Worm (Caenorhabditis elegans) whole organism, mixed stage, embryonic: Measurements from ENCODE around the gene K07H8.12.

Experiments used
- M03D4.4 ChIP-seq: sonication (generic microtip); optimal IDR thresholded peaks from 2 replicates; lab custom pipeline; 2017; ENCODE audit warnings: mild to moderate bottlenecking, missing genetic modification characterization, missing compliant biosample characterization
- bed-3 ChIP-seq: fragments of 200-800 bp; sonication (Bioruptor generic); optimal IDR thresholded peaks from 3 replicates; lab custom pipeline; 2018; ENCODE audit warnings: mild to moderate bottlenecking, missing genetic modification characterization, moderate library complexity, missing compliant biosample characterization
- blmp-1 ChIP-seq: fragments of 150-350 bp; optimal IDR thresholded peaks from 2 replicates; lab custom pipeline; 2014; ENCODE audit warnings: missing biosample characterization, missing genetic modification characterization
- ceh-39 ChIP-seq: fragments of 150-350 bp; optimal IDR thresholded peaks from 2 replicates; lab custom pipeline; 2014; ENCODE audit warnings: missing biosample characterization, missing genetic modification characterization
- ceh-43 ChIP-seq: fragments of 200-800 bp; sonication (Bioruptor generic); optimal IDR thresholded peaks from 2 replicates; lab custom pipeline; 2018; ENCODE audit warnings: mild to moderate bottlenecking, missing genetic modification characterization, moderate library complexity, missing compliant biosample characterization
- ceh-83 ChIP-seq: fragments of 200-800 bp; sonication (Bioruptor generic); optimal IDR thresholded peaks from 2 replicates; lab custom pipeline; 2018; ENCODE audit warnings: mild to moderate bottlenecking, missing genetic modification characterization, missing compliant biosample characterization
- ces-1 ChIP-seq: fragments of 150-350 bp; optimal IDR thresholded peaks from 2 replicates; lab custom pipeline; 2014; ENCODE audit warnings: missing biosample characterization, missing genetic modification reagents, missing genetic modification characterization
- cnd-1 ChIP-seq: fragments of 200-800 bp; sonication (Bioruptor generic); optimal IDR thresholded peaks from 2 replicates; lab custom pipeline; 2018; ENCODE audit warnings: mild to moderate bottlenecking, missing genetic modification characterization, missing compliant biosample characterization
- drap-1 ChIP-seq: fragments of 200-800 bp; sonication (Bioruptor generic); optimal IDR thresholded peaks from 3 replicates; lab custom pipeline; 2018; ENCODE audit warnings: mild to moderate bottlenecking, missing genetic modification characterization, missing compliant biosample characterization
- elt-1 ChIP-seq: sonication (generic microtip); optimal IDR thresholded peaks from 2 replicates; lab custom pipeline; 2017; ENCODE audit warnings: missing genetic modification characterization, mild to moderate bottlenecking, missing compliant biosample characterization, antibody characterized with exemption, moderate library complexity, borderline replicate concordance; ENCODE audit not compliant: insufficient read depth
- hlh-1 ChIP-seq: fragments of 150-350 bp; optimal IDR thresholded peaks from 2 replicates; lab custom pipeline; 2014; ENCODE audit warnings: missing biosample characterization, missing genetic modification reagents, missing genetic modification characterization
- lin-13 ChIP-seq: fragments of 150-350 bp; optimal IDR thresholded peaks from 2 replicates; lab custom pipeline; 2014; ENCODE audit warnings: missing biosample characterization, missing genetic modification characterization
- lsy-2 ChIP-seq: fragments of 150-350 bp; optimal IDR thresholded peaks from 2 replicates; lab custom pipeline; 2014; ENCODE audit warnings: missing biosample characterization, missing genetic modification characterization
- mab-5 ChIP-seq: fragments of 150-350 bp; optimal IDR thresholded peaks from 2 replicates; lab custom pipeline; 2014; ENCODE audit warnings: missing biosample characterization, missing genetic modification characterization
- mep-1 ChIP-seq: fragments of 150-350 bp; optimal IDR thresholded peaks from 2 replicates; lab custom pipeline; 2017; ENCODE audit warnings: missing biosample characterization, missing genetic modification reagents, missing genetic modification characterization, inconsistent platforms
- nhr-12 ChIP-seq: fragments of 150-350 bp; optimal IDR thresholded peaks from 2 replicates; lab custom pipeline; 2014; ENCODE audit warnings: missing biosample characterization, missing genetic modification characterization
- nhr-2 ChIP-seq: fragments of 150-350 bp; optimal IDR thresholded peaks from 2 replicates; lab custom pipeline; 2014; ENCODE audit warnings: missing biosample characterization, missing genetic modification characterization
- nhr-237 ChIP-seq: fragments of 150-350 bp; optimal IDR thresholded peaks from 2 replicates; lab custom pipeline; 2014; ENCODE audit warnings: missing biosample characterization, missing genetic modification characterization
- nhr-28 ChIP-seq: fragments of 150-350 bp; optimal IDR thresholded peaks from 2 replicates; lab custom pipeline; 2014; ENCODE audit warnings: missing biosample characterization, missing genetic modification characterization
- pha-4 ChIP-seq: fragments of 150-350 bp; optimal IDR thresholded peaks from 2 replicates; lab custom pipeline; 2018; ENCODE audit warnings: missing biosample characterization, missing genetic modification reagents, missing genetic modification characterization
- sem-2 ChIP-seq: fragments of 200-800 bp; sonication (Bioruptor generic); optimal IDR thresholded peaks from 2 replicates; lab custom pipeline; 2018; ENCODE audit warnings: mild to moderate bottlenecking, missing genetic modification characterization, missing compliant biosample characterization
- snpc-4 ChIP-seq: fragments of 150-350 bp; optimal IDR thresholded peaks from 2 replicates; lab custom pipeline; 2014; ENCODE audit warnings: missing biosample characterization, missing genetic modification characterization
- sptf-1 ChIP-seq: sonication (generic microtip); optimal IDR thresholded peaks from 2 replicates; lab custom pipeline; 2017; ENCODE audit warnings: mild to moderate bottlenecking, missing genetic modification characterization, moderate library complexity, missing compliant biosample characterization
- tbx-8 ChIP-seq: fragments of 200-800 bp; sonication (Bioruptor generic); optimal IDR thresholded peaks from 2 replicates; lab custom pipeline; 2018; ENCODE audit warnings: mild to moderate bottlenecking, missing genetic modification characterization, moderate library complexity, missing compliant biosample characterization
- unc-120 ChIP-seq: sonication (generic microtip); optimal IDR thresholded peaks from 2 replicates; lab custom pipeline; 2017; ENCODE audit warnings: missing genetic modification characterization, missing compliant biosample characterization; ENCODE audit not compliant: poor library complexity, severe bottlenecking
- unc-39 ChIP-seq: fragments of 150-350 bp; optimal IDR thresholded peaks from 2 replicates; lab custom pipeline; 2014; ENCODE audit warnings: missing biosample characterization, missing genetic modification characterization
- zip-8 ChIP-seq: fragments of 150-350 bp; optimal IDR thresholded peaks from 2 replicates; lab custom pipeline; 2014; ENCODE audit warnings: missing biosample characterization, missing genetic modification characterization
- ztf-11 ChIP-seq: fragments of 150-350 bp; optimal IDR thresholded peaks from 2 replicates; lab custom pipeline; 2014; ENCODE audit warnings: missing biosample characterization, missing genetic modification characterization

The K07H8.12 gene

ce11 chrIV:8276609-8277008, at the start of gene K07H8.12:
TSS of gene K07H8.12 (minus strand) at chrIV:8276709.
- TF ChIP-seq tbx-8 = no peak
- TF ChIP-seq elt-1 (tag; lab: Kevin White, UChicago) = no peak
- no peak for TF ChIP-seq M03D4.4 (tag; lab: Kevin White, UChicago)
- no peak for TF ChIP-seq nhr-28 (tag; lab: Kevin White, UChicago)
- no peak for TF ChIP-seq ceh-43 (GFP tag; lab: Kevin White, UChicago)
- no peak for TF ChIP-seq ces-1 (GFP tag; lab: Kevin White, UChicago)
- TF ChIP-seq ztf-11 (tag; lab: Kevin White, UChicago) = no peak
- TF ChIP-seq mep-1 (tag; lab: Kevin White, UChicago) = no peak
- TF ChIP-seq unc-39 (tag; lab: Kevin White, UChicago) = no peak
- no peak for TF ChIP-seq zip-8 (tag; lab: Kevin White, UChicago)
- TF ChIP-seq bed-3 (GFP tag; lab: Kevin White, UChicago) = no peak
- TF ChIP-seq, all 35 proteins: peak for 0

DNA sequence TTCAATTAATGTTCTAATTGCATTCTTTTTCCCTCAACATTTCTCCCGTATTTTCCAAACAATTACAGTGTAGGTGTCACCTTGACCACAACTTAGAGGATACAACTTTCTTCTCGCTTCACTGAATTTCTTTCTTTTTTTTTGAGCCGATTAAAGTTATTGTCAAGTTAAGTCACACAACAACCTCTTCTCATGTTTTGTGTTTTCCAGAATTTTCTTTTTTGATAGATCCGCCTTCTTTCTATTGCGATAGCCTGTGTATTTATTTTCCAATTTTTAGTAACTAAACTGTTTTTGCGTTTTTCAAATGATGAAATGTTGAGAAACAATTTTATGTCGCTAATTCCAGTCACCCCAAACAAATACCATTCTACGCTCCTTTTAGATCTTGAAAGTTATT, 49.2 kb upstream of the K07H8.12 start, which contains the start of gene F35H10.3:
Gene F35H10.3, plus strand, starts transcription at position 301 of the 400 bp plus-strand sequence.
- no peak for TF ChIP-seq ces-1 (GFP tag; lab: Kevin White, UChicago)

DNA sequence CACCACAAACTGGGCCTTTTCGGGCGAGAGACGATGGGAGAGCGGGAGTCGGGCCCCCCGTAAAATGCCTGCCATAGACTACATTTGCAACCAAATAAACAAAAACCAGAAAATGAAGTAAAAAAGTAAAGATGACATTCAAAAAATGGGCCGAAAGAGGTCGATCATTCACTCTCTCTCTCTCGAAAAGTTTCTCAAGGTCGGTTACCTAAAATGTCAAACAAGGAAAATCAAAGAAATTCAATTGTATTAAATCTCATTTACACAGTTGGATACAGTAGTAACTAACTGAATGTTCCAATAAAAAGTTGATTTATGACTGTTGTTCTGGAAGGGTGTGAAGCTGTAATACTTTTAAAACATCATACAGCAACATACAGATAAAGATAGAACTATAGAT, 42.3 kb upstream of the K07H8.12 start:
- TF ChIP-seq nhr-28 (tag; lab: Kevin White, UChicago) (no peak), nhr-237 (no peak), ceh-83 (GFP tag; lab: Kevin White, UChicago) (no peak), sem-2 (GFP tag; lab: Kevin White, UChicago) (no peak), tbx-8 (no peak), cnd-1 (tag; lab: Kevin White, UChicago) (no peak)

ce11 chrIV:8317800-8318199, 41.3 kb upstream of the K07H8.12 start:
- TF ChIP-seq lin-13 (tag; lab: Kevin White, UChicago) (no peak), unc-120 (tag; lab: Kevin White, UChicago) (no peak), nhr-237 (no peak), sptf-1 (tag; lab: Kevin White, UChicago) (no peak), snpc-4 (tag; lab: Kevin White, UChicago) (no peak), ztf-11 (tag; lab: Kevin White, UChicago) (no peak), drap-1 (GFP tag; lab: Kevin White, UChicago) (no peak)

DNA sequence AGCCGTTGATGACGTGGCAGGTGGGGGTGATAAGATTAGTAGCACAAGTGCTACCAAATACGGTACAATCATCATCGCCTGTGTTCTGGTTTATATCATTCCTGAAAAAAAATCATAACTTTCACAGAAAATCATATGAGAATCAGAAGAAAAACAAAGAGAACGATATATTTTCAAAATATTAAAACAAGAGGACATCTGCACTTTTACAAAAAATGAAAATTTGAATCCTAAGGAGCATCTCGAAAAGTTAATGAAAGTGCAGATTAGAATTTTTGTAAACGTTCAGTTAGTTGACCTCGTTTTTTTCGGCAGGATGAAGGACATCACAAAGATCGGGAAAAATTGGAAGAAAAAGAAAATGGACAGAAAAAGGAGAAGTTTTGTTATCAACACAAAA, 36.3 kb upstream of the K07H8.12 start, which contains the start of gene F35H10.10:
Gene F35H10.10, minus strand, starts transcription at position 101 of the 400 bp plus-strand sequence.
- TF ChIP-seq sem-2 (GFP tag; lab: Kevin White, UChicago) (no peak), ceh-39 (no peak), bed-3 (GFP tag; lab: Kevin White, UChicago) (no peak), blmp-1 (tag; lab: Kevin White, UChicago) (no peak), pha-4 (no peak), ces-1 (GFP tag; lab: Kevin White, UChicago) (no peak), nhr-2 (tag; lab: Kevin White, UChicago) (no peak), drap-1 (GFP tag; lab: Kevin White, UChicago) (no peak), nhr-12 (tag; lab: Kevin White, UChicago) (no peak), nhr-28 (tag; lab: Kevin White, UChicago) (no peak), mab-5 (tag; lab: Kevin White, UChicago) (no peak), unc-39 (tag; lab: Kevin White, UChicago) (no peak), elt-1 (tag; lab: Kevin White, UChicago) (no peak), ceh-43 (GFP tag; lab: Kevin White, UChicago) (no peak), hlh-1 (no peak), lsy-2 (tag; lab: Kevin White, UChicago) (no peak), ztf-11 (tag; lab: Kevin White, UChicago) (no peak), nhr-237 (no peak), lin-13 (tag; lab: Kevin White, UChicago) (no peak)

ce11 chrIV:8312105-8312504, 35.6 kb upstream of the K07H8.12 start:
- no peak for TF ChIP-seq ceh-43 (GFP tag; lab: Kevin White, UChicago)
- no peak for TF ChIP-seq unc-39 (tag; lab: Kevin White, UChicago)
- TF ChIP-seq lsy-2 (tag; lab: Kevin White, UChicago) = no peak
